Worm (Caenorhabditis elegans) whole organism, L1 larva: ENCODE results near the gene ugt-24.

Experiments
- F16B12.6 ChIP-seq: fragments of 150-350 bp; optimal IDR thresholded peaks from 2 replicates; lab custom pipeline; 2014; ENCODE audit warnings: missing biosample characterization, missing genetic modification characterization
- aly-2 ChIP-seq: fragments of 150-350 bp; optimal IDR thresholded peaks from 2 replicates; lab custom pipeline; 2014; ENCODE audit warnings: missing biosample characterization, missing genetic modification characterization
- blmp-1 ChIP-seq: fragments of 150-350 bp; optimal IDR thresholded peaks from 2 replicates; lab custom pipeline; 2014; ENCODE audit warnings: missing biosample characterization, missing genetic modification characterization
- ceh-82 ChIP-seq, 3 experiments: fragments of 150-350 bp in 1 of 3; sonication (generic microtip) in 2 of 3; optimal IDR thresholded peaks; 2 replicates each; lab custom pipeline; 2014 to 2017; ENCODE audit warnings: missing biosample characterization in 3 of 3, missing genetic modification characterization in 3 of 3
- ceh-88 ChIP-seq: fragments of 200-800 bp; sonication (Bioruptor generic); IDR thresholded peaks from 2 replicates; pipeline ENCODE4 v1.3.6; 2022; ENCODE audit warnings: missing genetic modification characterization, missing compliant biosample characterization
- ceh-90 ChIP-seq: sonication (generic microtip); optimal IDR thresholded peaks from 2 replicates; lab custom pipeline; 2016; ENCODE audit warnings: missing genetic modification characterization, missing compliant biosample characterization
- ces-1 ChIP-seq: fragments of 150-350 bp; optimal IDR thresholded peaks from 2 replicates; lab custom pipeline; 2014; ENCODE audit warnings: missing biosample characterization, missing genetic modification reagents, missing genetic modification characterization
- dsc-1 ChIP-seq: sonication (generic microtip); optimal IDR thresholded peaks from 2 replicates; lab custom pipeline; 2016; ENCODE audit warnings: mild to moderate bottlenecking, missing genetic modification characterization, missing compliant biosample characterization
- efl-1 ChIP-seq, 4 experiments: fragments of 150-350 bp; optimal IDR thresholded peaks in 3 of 4; peaks in 1 of 4; 1 replicate in 1 of 4; 2 replicates in 3 of 4; lab custom pipeline; 2014; ENCODE audit warnings: missing biosample characterization in 2 of 4, missing genetic modification characterization in 2 of 4, missing genetic modification reagents in 2 of 4
- efl-3 ChIP-seq: fragments of 200-800 bp; sonication (Bioruptor generic); optimal IDR thresholded peaks from 2 replicates; lab custom pipeline; 2018; ENCODE audit warnings: mild to moderate bottlenecking, missing genetic modification characterization, missing compliant biosample characterization
- egl-13 ChIP-seq: sonication (generic microtip); optimal IDR thresholded peaks from 2 replicates; lab custom pipeline; 2016; ENCODE audit warnings: missing genotype, missing genetic modification reagents, missing genetic modification characterization, missing compliant biosample characterization
- elt-3 ChIP-seq, 6 experiments: fragments of 150-350 bp in 1 of 6; sonication (generic microtip); optimal IDR thresholded peaks; 2 replicates each; lab custom pipeline; 2017 to 2018; ENCODE audit warnings: missing biosample characterization in 6 of 6, missing genetic modification characterization in 6 of 6, inconsistent platforms in 1 of 6
- grh-1 ChIP-seq: fragments of 200-800 bp; sonication (Bioruptor generic); IDR thresholded peaks from 2 replicates; pipeline ENCODE4 v1.3.6; 2022; ENCODE audit warnings: missing genetic modification reagents, missing genetic modification characterization, missing compliant biosample characterization
- hlh-17 ChIP-seq: fragments of 200-800 bp; sonication (Bioruptor generic); optimal IDR thresholded peaks from 2 replicates; lab custom pipeline; 2018; ENCODE audit warnings: missing genetic modification characterization, mild to moderate bottlenecking, missing compliant biosample characterization, moderate library complexity, borderline replicate concordance
- hlh-4 ChIP-seq: sonication (generic microtip); optimal IDR thresholded peaks from 2 replicates; lab custom pipeline; 2016; ENCODE audit warnings: mild to moderate bottlenecking, missing genetic modification characterization, missing compliant biosample characterization
- hpl-2 ChIP-seq: fragments of 150-350 bp; optimal IDR thresholded peaks from 2 replicates; lab custom pipeline; 2014; ENCODE audit warnings: missing biosample characterization, missing genetic modification reagents, missing genetic modification characterization
- irx-1 ChIP-seq: sonication (generic microtip); optimal IDR thresholded peaks from 2 replicates; lab custom pipeline; 2016; ENCODE audit warnings: missing genetic modification characterization, missing compliant biosample characterization
- isw-1 ChIP-seq: fragments of 200-800 bp; sonication (Bioruptor generic); IDR thresholded peaks from 2 replicates; pipeline ENCODE4 v1.3.6; 2022; ENCODE audit warnings: missing genetic modification characterization, missing compliant biosample characterization
- lin-13 ChIP-seq: fragments of 150-350 bp; optimal IDR thresholded peaks from 2 replicates; lab custom pipeline; 2014; ENCODE audit warnings: missing biosample characterization, missing genetic modification reagents, missing genetic modification characterization
- lin-14 ChIP-seq: fragments of 200-800 bp; sonication (Bioruptor generic); optimal IDR thresholded peaks from 2 replicates; lab custom pipeline; 2018; ENCODE audit warnings: mild to moderate bottlenecking, missing genetic modification characterization, moderate library complexity, missing compliant biosample characterization
- lin-39 ChIP-seq: fragments of 150-350 bp; optimal IDR thresholded peaks from 2 replicates; lab custom pipeline; 2014; ENCODE audit warnings: missing biosample characterization, missing genetic modification reagents, missing genetic modification characterization
- lir-3 ChIP-seq: sonication (generic microtip); optimal IDR thresholded peaks from 2 replicates; lab custom pipeline; 2016; ENCODE audit warnings: mild to moderate bottlenecking, missing genetic modification characterization, moderate library complexity, missing compliant biosample characterization; ENCODE audit not compliant: poor library complexity
- mab-9 ChIP-seq: fragments of 200-800 bp; sonication (Bioruptor generic); IDR thresholded peaks from 2 replicates; pipeline ENCODE4 v1.3.6; 2022; ENCODE audit warnings: missing genetic modification reagents, missing genetic modification characterization, missing compliant biosample characterization
- mef-2 ChIP-seq: fragments of 150-350 bp; optimal IDR thresholded peaks from 2 replicates; lab custom pipeline; 2014; ENCODE audit warnings: missing biosample characterization, missing genetic modification characterization
- mep-1 ChIP-seq: fragments of 150-350 bp; optimal IDR thresholded peaks from 2 replicates; lab custom pipeline; 2014; ENCODE audit warnings: missing biosample characterization, missing genetic modification characterization
- nhr-19 ChIP-seq: fragments of 200-800 bp; sonication (Bioruptor generic); conservative IDR thresholded peaks from 2 replicates; pipeline ENCODE4 v1.3.6; 2022; ENCODE audit warnings: missing genetic modification characterization, missing compliant biosample characterization
- nhr-71 ChIP-seq: sonication (generic microtip); optimal IDR thresholded peaks from 2 replicates; lab custom pipeline; 2016; ENCODE audit warnings: mild to moderate bottlenecking, missing genetic modification characterization, moderate library complexity, missing compliant biosample characterization
- nhr-84 ChIP-seq: sonication (generic microtip); optimal IDR thresholded peaks from 2 replicates; lab custom pipeline; 2017; ENCODE audit warnings: missing biosample characterization, missing genetic modification characterization
- pag-3 ChIP-seq: sonication (generic microtip); optimal IDR thresholded peaks from 2 replicates; lab custom pipeline; 2017; ENCODE audit warnings: missing genetic modification characterization, mild to moderate bottlenecking, missing compliant biosample characterization, antibody characterized with exemption, borderline replicate concordance; ENCODE audit not compliant: insufficient read depth
- rnt-1 ChIP-seq: sonication (generic microtip); optimal IDR thresholded peaks from 2 replicates; lab custom pipeline; 2016; ENCODE audit warnings: mild to moderate bottlenecking, missing genetic modification characterization, moderate library complexity, missing compliant biosample characterization
- skn-1 ChIP-seq: fragments of 150-350 bp; optimal IDR thresholded peaks from 2 replicates; lab custom pipeline; 2014; ENCODE audit warnings: missing biosample characterization, missing genetic modification characterization
- sox-4 ChIP-seq: sonication (generic microtip); optimal IDR thresholded peaks from 2 replicates; lab custom pipeline; 2016; ENCODE audit warnings: missing genetic modification characterization, missing compliant biosample characterization
- tbx-2 ChIP-seq: sonication (generic microtip); optimal IDR thresholded peaks from 2 replicates; lab custom pipeline; 2016; ENCODE audit warnings: missing genetic modification characterization, missing compliant biosample characterization
- unc-30 ChIP-seq: sonication (generic microtip); optimal IDR thresholded peaks from 2 replicates; lab custom pipeline; 2017; ENCODE audit warnings: missing biosample characterization, missing genetic modification characterization
- unc-62 ChIP-seq: fragments of 150-350 bp; optimal IDR thresholded peaks from 2 replicates; lab custom pipeline; 2014; ENCODE audit warnings: missing biosample characterization, missing genetic modification reagents, missing genetic modification characterization
- unc-98 ChIP-seq: fragments of 200-800 bp; sonication (Bioruptor generic); IDR thresholded peaks from 2 replicates; pipeline ENCODE4 v1.3.6; 2022; ENCODE audit warnings: missing genetic modification characterization, missing compliant biosample characterization
- vab-15 ChIP-seq: sonication (generic microtip); optimal IDR thresholded peaks from 2 replicates; lab custom pipeline; 2017; ENCODE audit warnings: missing genotype, mild to moderate bottlenecking, missing genetic modification characterization, missing compliant biosample characterization
- xbp-1 ChIP-seq: sonication (generic microtip); optimal IDR thresholded peaks from 2 replicates; lab custom pipeline; 2016; ENCODE audit warnings: missing genetic modification characterization, missing compliant biosample characterization
- ztf-4 ChIP-seq: fragments of 150-350 bp; optimal IDR thresholded peaks from 2 replicates; lab custom pipeline; 2014; ENCODE audit warnings: missing biosample characterization, missing genetic modification characterization

The ugt-24 gene

DNA sequence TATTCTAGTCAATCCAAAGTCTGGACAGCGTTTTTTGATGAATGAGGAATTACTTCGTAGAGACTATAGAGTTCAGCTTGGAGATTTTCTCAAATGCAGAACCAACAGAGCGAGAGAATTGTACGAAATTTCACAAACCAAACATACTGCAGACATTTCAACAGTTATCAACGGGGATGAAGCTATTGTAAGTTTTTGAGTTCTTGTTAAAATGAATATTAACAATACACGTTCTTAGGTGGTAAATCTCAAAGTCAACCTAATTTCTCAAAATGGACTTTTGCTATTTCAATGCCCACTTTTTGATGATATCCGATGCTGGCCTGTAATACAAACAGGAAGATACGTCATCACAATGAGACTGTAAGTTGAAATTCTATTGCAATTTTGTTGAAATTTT lies 7.0 kb upstream of the ugt-24 start:
- TF ChIP-seq dsc-1 (no peak), hlh-17 (GFP tag; lab: Kevin White, UChicago) (no peak), nhr-71 (tag; lab: Kevin White, UChicago) (no peak), skn-1 (tag; lab: Kevin White, UChicago) (no peak), irx-1 (no peak), isw-1 (GFP tag; lab: Robert Waterston, UW) (no peak), mep-1 (tag; lab: Kevin White, UChicago) (no peak), mef-2 (no peak), sox-4 (tag; lab: Kevin White, UChicago) (no peak), aly-2 (tag; lab: Kevin White, UChicago) (no peak), pag-3 (no peak), hpl-2 (GFP tag; lab: Kevin White, UChicago) (no peak), nhr-19 (GFP tag; lab: Robert Waterston, UW) (no peak), lin-39 (tag; lab: Kevin White, UChicago) (no peak), xbp-1 (tag; lab: Kevin White, UChicago) (no peak), tbx-2 (no peak)

DNA sequence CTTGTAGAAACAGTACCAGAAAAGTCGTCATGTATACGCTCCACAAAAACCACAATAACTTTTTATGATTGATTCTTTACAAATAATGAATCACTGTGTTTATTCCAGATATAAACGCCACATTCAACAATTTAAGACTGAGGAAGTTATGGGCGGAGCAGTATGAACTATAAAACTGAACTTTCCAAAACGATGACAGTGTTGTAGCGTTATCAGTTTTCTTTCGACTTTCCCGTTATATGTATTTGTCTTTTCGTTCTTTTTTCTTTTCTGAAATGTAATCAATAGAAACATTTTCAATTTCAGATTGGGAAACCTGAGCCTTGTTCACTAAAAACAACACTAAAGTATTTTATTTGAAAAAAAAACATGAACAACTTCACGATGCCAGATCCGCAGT lies 6.5 kb upstream of the ugt-24 start, which contains the start of gene C49A9.9:
C49A9.9 (plus strand) TSS at position 307 of the 400 bp plus-strand sequence.
- no peak for TF ChIP-seq ztf-4 (tag; lab: Kevin White, UChicago)
- TF ChIP-seq grh-1 (GFP tag; lab: Robert Waterston, UW) = no peak
- TF ChIP-seq lin-14 (GFP tag; lab: Kevin White, UChicago) = no peak
- no peak for TF ChIP-seq efl-3
- TF ChIP-seq blmp-1 = no peak
- TF ChIP-seq lin-13 = no peak
- TF ChIP-seq unc-30 (tag; lab: Kevin White, UChicago) = no peak
- TF ChIP-seq ces-1 (GFP tag; lab: Kevin White, UChicago) = no peak
- TF ChIP-seq skn-1 (tag; lab: Kevin White, UChicago) = no peak
- no peak for TF ChIP-seq irx-1
- no peak for TF ChIP-seq tbx-2
- TF ChIP-seq nhr-71 (tag; lab: Kevin White, UChicago) = no peak
- TF ChIP-seq hlh-4 = no peak
- TF ChIP-seq mab-9 (GFP tag; lab: Robert Waterston, UW) = no peak
- TF ChIP-seq hlh-17 (GFP tag; lab: Kevin White, UChicago) = no peak
- no peak for TF ChIP-seq nhr-84
- no peak for TF ChIP-seq unc-98 (GFP tag; lab: Robert Waterston, UW)
- no peak for TF ChIP-seq ceh-82 (tag; optimal IDR thresholded peaks at IDR 0.05; lab: Kevin White, UChicago)
- TF ChIP-seq ceh-90 = no peak

DNA sequence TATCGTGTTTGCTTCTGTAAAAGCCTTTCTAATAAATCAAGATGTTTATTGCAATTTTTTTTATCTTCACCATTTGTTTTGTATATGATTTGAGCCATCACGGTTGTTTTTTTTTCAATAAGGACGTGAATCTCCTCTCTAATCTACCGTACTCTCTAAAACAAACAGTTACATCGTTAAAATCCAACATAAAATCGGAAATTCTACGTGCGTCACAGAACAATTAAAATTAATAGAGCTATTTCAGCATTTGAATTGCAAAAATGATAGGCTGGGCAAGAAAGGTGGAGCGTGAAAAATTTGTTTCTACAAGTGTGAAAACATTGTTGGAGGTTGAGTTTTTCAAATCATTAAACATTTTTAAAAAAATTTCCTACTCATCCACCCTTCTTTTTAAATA lies 2.9 kb upstream of the ugt-24 start, which contains the start of gene C49A9.5:
C49A9.5 (plus strand) TSS at position 271 of the 400 bp plus-strand sequence.
- TF ChIP-seq irx-1 (no peak), lin-14 (GFP tag; lab: Kevin White, UChicago) (no peak), egl-13 (no peak), mep-1 (tag; lab: Kevin White, UChicago) (no peak), elt-3 (tag; optimal IDR thresholded peaks at IDR 0.05; lab: Kevin White, UChicago) (no peak), ceh-82 (tag; optimal IDR thresholded peaks at IDR 0.05; lab: Kevin White, UChicago) (no peak), rnt-1 (tag; lab: Kevin White, UChicago) (no peak)
- TF ChIP-seq, all 84 proteins: peak for 0

DNA sequence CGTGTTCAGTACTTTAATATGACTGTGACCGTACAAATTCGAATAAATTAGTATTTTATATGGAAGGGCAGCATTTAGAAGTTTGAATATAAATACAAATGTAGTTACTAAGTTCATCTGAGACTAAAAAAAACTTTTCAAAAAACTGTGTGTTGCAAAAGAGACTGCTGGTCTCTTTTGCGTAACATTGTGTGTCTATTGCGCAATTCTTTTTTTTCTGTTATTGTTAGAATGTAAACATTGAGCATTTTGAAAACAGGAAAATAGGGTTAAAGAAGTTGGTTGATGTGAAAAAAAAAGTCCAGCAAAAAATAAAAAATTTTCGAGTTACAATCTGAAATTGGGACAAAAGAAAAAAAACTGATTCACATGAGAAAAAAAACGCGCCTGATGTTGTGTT lies 1.2 kb downstream of the ugt-24 start:
- TF ChIP-seq ceh-88 (GFP tag; lab: Robert Waterston, UW) (no peak), lir-3 (tag; lab: Kevin White, UChicago) (no peak), vab-15 (tag; lab: Kevin White, UChicago) (no peak), F16B12.6 (no peak), unc-62 (GFP tag; lab: Kevin White, UChicago) (no peak), hlh-4 (no peak), efl-1 (optimal IDR thresholded peaks at IDR 0.05; lab: Kevin White, UChicago) (no peak), efl-1 (GFP tag; optimal IDR thresholded peaks at IDR 0.05 in 1 of 2; lab: Kevin White, UChicago) (no peak), xbp-1 (tag; lab: Kevin White, UChicago) (no peak)
- TF ChIP-seq, all 84 proteins: peak for 0
